Fruit fly (Drosophila melanogaster) whole organism, embryonic: ENCODE data around the gene CG8128.

ENCODE experiments used
- CG10267 ChIP-seq: fragments of 200-800 bp; sonication (Bioruptor generic); optimal IDR thresholded peaks from 2 replicates; lab custom pipeline; 2018; ENCODE audit warnings: missing biosample characterization, mild to moderate bottlenecking, missing genetic modification characterization, moderate library complexity
- CG11504 ChIP-seq: fragments of 200-800 bp; sonication (Bioruptor generic); optimal IDR thresholded peaks from 3 replicates; lab custom pipeline; 2019; ENCODE audit warnings: missing biosample characterization, mild to moderate bottlenecking, missing genetic modification characterization, moderate library complexity
- CG13287 ChIP-seq: fragments of 200-800 bp; sonication (Bioruptor generic); IDR thresholded peaks from 2 replicates; pipeline ENCODE4 v1.3.6; 2022; ENCODE audit warnings: missing biosample characterization, missing genetic modification characterization; ENCODE audit not compliant: partially characterized antibody
- CG17802 ChIP-seq: fragments of 200-800 bp; sonication (Bioruptor generic); optimal IDR thresholded peaks from 2 replicates; lab custom pipeline; 2018; ENCODE audit warnings: missing biosample characterization, mild to moderate bottlenecking, missing genetic modification characterization, moderate library complexity
- CG18011 ChIP-seq: fragments of 200-800 bp; sonication (Bioruptor generic); optimal IDR thresholded peaks from 2 replicates; lab custom pipeline; 2017; ENCODE audit warnings: missing biosample characterization, missing genetic modification characterization, mild to moderate bottlenecking, moderate library complexity, missing genotype
- CG18599 ChIP-seq: fragments of 200-800 bp; sonication (Bioruptor generic); optimal IDR thresholded peaks from 3 replicates; lab custom pipeline; 2017; ENCODE audit warnings: missing biosample characterization, missing genetic modification characterization, mild to moderate bottlenecking, moderate library complexity, missing genetic modification reagents
- CG2116 ChIP-seq: fragments of 200-800 bp; sonication (Bioruptor generic); optimal IDR thresholded peaks from 3 replicates; lab custom pipeline; 2018; ENCODE audit warnings: missing biosample characterization, mild to moderate bottlenecking, missing genetic modification characterization
- CG2199 ChIP-seq: fragments of 200-800 bp; sonication (Bioruptor generic); IDR thresholded peaks from 3 replicates; pipeline ENCODE4 v1.3.6; 2022; ENCODE audit warnings: missing biosample characterization, missing genetic modification characterization
- CG3281 ChIP-seq: fragments of 200-800 bp; sonication (Bioruptor generic); optimal IDR thresholded peaks from 3 replicates; lab custom pipeline; 2017; ENCODE audit warnings: missing biosample characterization, mild to moderate bottlenecking, missing genetic modification characterization
- CG3995 ChIP-seq: fragments of 200-800 bp; sonication (Bioruptor generic); optimal IDR thresholded peaks from 3 replicates; lab custom pipeline; 2016; ENCODE audit warnings: missing biosample characterization, missing genetic modification characterization
- Camta ChIP-seq: fragments of 200-800 bp; sonication (Bioruptor generic); optimal IDR thresholded peaks from 2 replicates; lab custom pipeline; 2016; ENCODE audit warnings: missing biosample characterization, missing genetic modification characterization
- Ets97D ChIP-seq: fragments of 200-800 bp; sonication (Bioruptor generic); optimal IDR thresholded peaks from 3 replicates; lab custom pipeline; 2016; ENCODE audit warnings: missing biosample characterization, missing genetic modification characterization
- Hr3 ChIP-seq: fragments of 200-800 bp; sonication (Bioruptor generic); optimal IDR thresholded peaks from 3 replicates; lab custom pipeline; 2016; ENCODE audit warnings: missing biosample characterization, missing genetic modification characterization
- MBD-R2 ChIP-seq: fragments of 200-800 bp; sonication (Bioruptor generic); IDR thresholded peaks from 2 replicates; pipeline ENCODE4 v1.3.6; 2022; ENCODE audit warnings: missing biosample characterization, missing genetic modification characterization
- Med ChIP-seq: fragments of 200-800 bp; sonication (Bioruptor generic); peaks from one replicate; lab custom pipeline; 2016; ENCODE audit warnings: missing biosample characterization, missing genetic modification characterization, mild to moderate bottlenecking, inconsistent platforms, moderate library complexity
- Meics ChIP-seq: fragments of 200-800 bp; sonication (Bioruptor generic); optimal IDR thresholded peaks from 2 replicates; lab custom pipeline; 2017; ENCODE audit warnings: missing biosample characterization, mild to moderate bottlenecking, missing genetic modification characterization
- Myb ChIP-seq: fragments of 200-800 bp; sonication (Bioruptor generic); optimal IDR thresholded peaks from 2 replicates; lab custom pipeline; 2016; ENCODE audit warnings: missing biosample characterization, missing genetic modification characterization
- Opbp ChIP-seq: fragments of 200-800 bp; sonication (Bioruptor generic); IDR thresholded peaks from 3 replicates; pipeline ENCODE4 v1.3.6; 2022; ENCODE audit warnings: missing biosample characterization, missing genetic modification characterization; ENCODE audit not compliant: partially characterized antibody
- Sry-δ ChIP-seq: fragments of 200-800 bp; sonication (Bioruptor generic); optimal IDR thresholded peaks from 2 replicates; lab custom pipeline; 2016; ENCODE audit warnings: missing biosample characterization, missing genetic modification characterization
- Stat92E ChIP-seq, 3 experiments: fragments of >200 bp in 2 of 3; fragments of 200-800 bp in 1 of 3; sonication (Bioruptor generic) in 1 of 3; optimal IDR thresholded peaks; 2 replicates each; lab custom pipeline; 2017 to 2019; ENCODE audit warnings: missing biosample characterization in 3 of 3, missing genetic modification characterization in 3 of 3, mild to moderate bottlenecking in 1 of 3, moderate library complexity in 1 of 3
- Xrp1 ChIP-seq: fragments of 200-800 bp; sonication (Bioruptor generic); IDR thresholded peaks from 2 replicates; pipeline ENCODE4 v1.3.6; 2022; ENCODE audit warnings: missing biosample characterization, missing genetic modification characterization
- bigmax ChIP-seq: fragments of 200-800 bp; sonication (Bioruptor generic); optimal IDR thresholded peaks from 2 replicates; lab custom pipeline; 2018; ENCODE audit warnings: missing biosample characterization, mild to moderate bottlenecking, missing genetic modification characterization
- chinmo ChIP-seq: fragments of 200-800 bp; sonication (Bioruptor generic); IDR thresholded peaks from 4 replicates; pipeline ENCODE4 v1.3.6; 2022; ENCODE audit warnings: missing biosample characterization, missing genetic modification characterization; ENCODE audit not compliant: partially characterized antibody
- gfzf ChIP-seq: fragments of 200-800 bp; sonication (Bioruptor generic); optimal IDR thresholded peaks from 2 replicates; lab custom pipeline; 2016; ENCODE audit warnings: missing biosample characterization, mild to moderate bottlenecking, missing genetic modification characterization, moderate library complexity
- gro ChIP-seq: fragments of 200-800 bp; sonication (Bioruptor generic); optimal IDR thresholded peaks from 2 replicates; lab custom pipeline; 2016; ENCODE audit warnings: missing biosample characterization, missing genetic modification characterization
- hkb ChIP-seq, 2 experiments: fragments of 200-800 bp in 1 of 2; fragments of >200 bp in 1 of 2; sonication (Bioruptor generic) in 1 of 2; IDR thresholded peaks in 1 of 2; optimal IDR thresholded peaks in 1 of 2; 2 replicates each; pipeline versions ENCODE4 v1.3.6 to Lab custom; 2017 to 2022; ENCODE audit warnings: missing biosample characterization in 1 of 2, missing genetic modification characterization in 1 of 2
- ranshi ChIP-seq: fragments of 200-800 bp; sonication (Bioruptor generic); IDR thresholded peaks from 2 replicates; pipeline ENCODE4 v1.3.6; 2022; ENCODE audit warnings: missing biosample characterization, missing genetic modification characterization
- stwl ChIP-seq: fragments of 200-800 bp; sonication (Bioruptor generic); optimal IDR thresholded peaks from 3 replicates; lab custom pipeline; 2018; ENCODE audit warnings: missing biosample characterization, mild to moderate bottlenecking, missing genetic modification characterization, moderate library complexity
- sug ChIP-seq: fragments of 200-800 bp; optimal IDR thresholded peaks from 2 replicates; lab custom pipeline; 2019; ENCODE audit warnings: missing biosample characterization, mild to moderate bottlenecking, missing genetic modification characterization, moderate library complexity
- tna ChIP-seq: fragments of 200-800 bp; sonication (Bioruptor generic); IDR thresholded peaks from 2 replicates; pipeline ENCODE4 v1.3.6; 2022; ENCODE audit warnings: missing biosample characterization, missing genetic modification characterization; ENCODE audit not compliant: partially characterized antibody
- wek ChIP-seq: fragments of 200-800 bp; sonication (Bioruptor generic); optimal IDR thresholded peaks from 3 replicates; lab custom pipeline; 2018; ENCODE audit warnings: missing biosample characterization, mild to moderate bottlenecking, missing genetic modification characterization, moderate library complexity

The CG8128 gene

dm6 chrX:15748945-15749344 is 51.7 kb downstream of the CG8128 start, which contains the start of gene Mvd (continued):
- TF ChIP-seq stwl (tag; lab: Kevin White, UChicago) (peak; percentile 44), Sry-δ (peak; percentile 53), gfzf (peak; percentile 94), CG11504 (no peak), CG17802 (tag; lab: Kevin White, UChicago) (no peak), Camta (no peak), Opbp (GFP tag; lab: Robert Waterston, UW) (peak; percentile 69), tna (GFP tag; lab: Robert Waterston, UW) (no peak), CG3995 (GFP tag; lab: Kevin White, UChicago) (peak; percentile 89), wek (GFP tag; lab: Kevin White, UChicago) (peak; percentile 99), hkb (optimal IDR thresholded peaks at IDR 0.05; lab: Kevin White, UChicago) (peak; percentile 17), hkb (GFP tag; IDR thresholded peaks at IDR 0.05; lab: Robert Waterston, UW) (no peak), CG2199 (GFP tag; lab: Robert Waterston, UW) (0 out of 3 replicates have a peak, but pooled peaks have one; percentile 24), Myb (GFP tag; lab: Kevin White, UChicago) (peak; percentile 53), sug (tag; lab: Kevin White, UChicago) (peak; percentile 35), CG3281 (GFP tag; lab: Kevin White, UChicago) (no peak), CG13287 (peak; percentile 65), chinmo (GFP tag; lab: Robert Waterston, UW) (0 out of 4 replicates have a peak, but pooled peaks have one; percentile 37), MBD-R2 (GFP tag; lab: Robert Waterston, UW) (peak; percentile 78), Meics (GFP tag; lab: Kevin White, UChicago) (no peak), CG18011 (GFP tag; lab: Kevin White, UChicago) (no peak), Ets97D (GFP tag; lab: Kevin White, UChicago) (peak; percentile 77), ranshi (GFP tag; lab: Robert Waterston, UW) (no peak), CG2116 (peak; percentile 60), gro (GFP tag; lab: Kevin White, UChicago) (peak; percentile 6), Hr3 (GFP tag; lab: Kevin White, UChicago) (peak; percentile 0), CG10267 (peak; percentile 64), Stat92E (GFP tag; optimal IDR thresholded peaks at IDR 0.05; lab: Kevin White, UChicago) (peak in 1 of 3 experiments; percentile 3), CG18599 (no peak), bigmax (GFP tag; lab: Kevin White, UChicago) (peak; percentile 68), Med (peak; percentile 81), Xrp1 (GFP tag; lab: Robert Waterston, UW) (no peak)
